Fruit fly (Drosophila melanogaster): ENCODE data around the gene Capa.

DNA sequence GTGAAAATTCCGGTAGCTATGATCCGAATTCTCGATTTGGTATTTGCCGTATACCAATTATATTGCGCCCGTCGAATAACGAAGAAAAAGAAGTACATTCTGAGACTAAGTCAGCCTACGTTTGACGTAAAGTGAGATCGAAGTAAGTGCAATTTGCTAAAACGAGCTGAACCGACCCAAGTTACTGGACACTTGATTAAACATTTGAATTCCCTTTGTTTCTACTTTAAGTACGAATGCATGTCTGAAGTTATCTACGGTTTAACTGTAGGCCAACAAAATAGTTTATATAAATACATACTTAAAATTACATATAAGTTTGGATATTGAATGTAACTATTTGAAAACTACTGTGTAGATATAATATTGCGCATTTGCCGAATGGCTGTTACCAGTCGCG lies 16.1 kb upstream of the Capa start, which contains the start of gene alpha-Man-Ic:
- no peak for TF ChIP-seq Clk (GFP tag; optimal IDR thresholded peaks at IDR 0.05)
- no peak for TF ChIP-seq CG7101 (tag; optimal IDR thresholded peaks at IDR 0.05)
- TF ChIP-seq CG12768 (GFP tag; optimal IDR thresholded peaks at IDR 0.05): no peak
- no peak for TF ChIP-seq cnc (optimal IDR thresholded peaks at IDR 0.05)
- TF ChIP-seq cic (GFP tag; optimal IDR thresholded peaks at IDR 0.05): no peak
- TF ChIP-seq Crg-1 (GFP tag; optimal IDR thresholded peaks at IDR 0.05): no peak
- no peak for TF ChIP-seq kay (GFP tag; ENCODE audit: borderline replicate concordance)
- TF ChIP-seq CG14711 (tag; optimal IDR thresholded peaks at IDR 0.05): no peak

All from whole organism, adult.